ENCODE assay signal across 3 fruit fly cellular contexts in genomic region chr3R:6403674-6404073, dm6.
A peak's percentile ranks its signal among the peaks of the same experiment; 100 is the strongest.
TF ChIP-seq lines count a peak whose summit lies in the region.

No protein-coding gene starts in this region.

- TF ChIP-seq CTCF in whole organism, embryonic (GFP tag; optimal IDR thresholded peaks at IDR 0.05; lab: Kevin White, UChicago), result no peak

TF ChIP-seq in whole organism, embryonic, 481 proteins besides CTCF, POLR2A, EP300 and RAD21:
- TF ChIP-seq Mes4 (GFP tag; optimal IDR thresholded peaks at IDR 0.05; lab: Kevin White, UChicago) (no peak), CG1647 (GFP tag; optimal IDR thresholded peaks at IDR 0.05; lab: Kevin White, UChicago) (no peak), CG12769 (tag; optimal IDR thresholded peaks at IDR 0.05; lab: Kevin White, UChicago) (peak; percentile 83), mirr (GFP tag; optimal IDR thresholded peaks at IDR 0.05; lab: Kevin White, UChicago) (peak; percentile 30), CG17328 (GFP tag; IDR thresholded peaks at IDR 0.05; lab: Robert Waterston, UW) (no peak), CG8290 (GFP tag; optimal IDR thresholded peaks at IDR 0.05; lab: Kevin White, UChicago) (no peak), CG8290 (tag; optimal IDR thresholded peaks at IDR 0.05; lab: Kevin White, UChicago) (peak in 1 of 2 experiments; percentile 8), Deaf1 (tag; optimal IDR thresholded peaks at IDR 0.05; lab: Kevin White, UChicago) (peak; percentile 24), Sin3A (optimal IDR thresholded peaks at IDR 0.05; lab: Kevin White, UChicago) (no peak), Xrp1 (GFP tag; IDR thresholded peaks at IDR 0.05; lab: Robert Waterston, UW) (no peak), exex (tag; optimal IDR thresholded peaks at IDR 0.05; lab: Kevin White, UChicago) (peak; percentile 74), HLH54F (GFP tag; optimal IDR thresholded peaks at IDR 0.05; lab: Kevin White, UChicago) (no peak), Ets65A (GFP tag; lab: Kevin White, UChicago) (no peak), sd (tag; optimal IDR thresholded peaks at IDR 0.05; lab: Kevin White, UChicago) (peak; percentile 57), sens-2 (GFP tag; IDR thresholded peaks at IDR 0.05; lab: Robert Waterston, UW) (no peak), Dp (GFP tag; optimal IDR thresholded peaks at IDR 0.05; lab: Kevin White, UChicago) (no peak), CG11504 (tag; optimal IDR thresholded peaks at IDR 0.05; lab: Kevin White, UChicago) (no peak), seq (GFP tag; IDR thresholded peaks at IDR 0.05; lab: Robert Waterston, UW) (no peak), D (optimal IDR thresholded peaks at IDR 0.05; lab: Kevin White, UChicago) (no peak), D (GFP tag; optimal IDR thresholded peaks at IDR 0.05; lab: Kevin White, UChicago) (no peak), z (GFP tag; IDR thresholded peaks at IDR 0.05; lab: Robert Waterston, UW) (no peak), lmd (GFP tag; IDR thresholded peaks at IDR 0.05; lab: Robert Waterston, UW) (no peak), Asciz (GFP tag; optimal IDR thresholded peaks at IDR 0.05; lab: Kevin White, UChicago) (no peak), CG11696 (GFP tag; IDR thresholded peaks at IDR 0.05; lab: Robert Waterston, UW) (no peak), jing (GFP tag; optimal IDR thresholded peaks at IDR 0.05; lab: Kevin White, UChicago) (no peak), lov (optimal IDR thresholded peaks at IDR 0.05; lab: Kevin White, UChicago) (no peak), lov (GFP tag; IDR thresholded peaks at IDR 0.05; lab: Robert Waterston, UW) (no peak), CG12236 (GFP tag; optimal IDR thresholded peaks at IDR 0.05; lab: Kevin White, UChicago) (no peak), CG13894 (tag; optimal IDR thresholded peaks at IDR 0.05; lab: Kevin White, UChicago) (peak; percentile 2)

TF ChIP-seq in whole organism, prepupa, 60 proteins besides CTCF, POLR2A, EP300 and RAD21:
- TF ChIP-seq vri (GFP tag; optimal IDR thresholded peaks at IDR 0.05; lab: Kevin White, UChicago) (peak; percentile 61), ss (GFP tag; optimal IDR thresholded peaks at IDR 0.05; lab: Kevin White, UChicago) (no peak)

TF ChIP-seq in whole organism, wandering third instar larva, 38 proteins besides CTCF, POLR2A, EP300 and RAD21:
- TF ChIP-seq dl (GFP tag; optimal IDR thresholded peaks at IDR 0.05; lab: Kevin White, UChicago; ENCODE audit: insufficient read depth in 1 of 2, partially characterized antibody in 2 of 2) (no peak), ey (GFP tag; optimal IDR thresholded peaks at IDR 0.05; lab: Kevin White, UChicago) (no peak), Hr78 (GFP tag; optimal IDR thresholded peaks at IDR 0.05; lab: Kevin White, UChicago) (no peak), Rel (GFP tag; optimal IDR thresholded peaks at IDR 0.05; lab: Kevin White, UChicago) (no peak), Rel (tag; optimal IDR thresholded peaks at IDR 0.05; lab: Kevin White, UChicago) (peak; percentile 34)
TF ChIP-seq in whole organism, wandering third instar larva: peak in this region for 1.
